Worm (Caenorhabditis elegans) whole organism, midembryonic: Measurements from ENCODE around the gene rom-1.

Experiments used
- T22C8.4 ChIP-seq: fragments of 200-800 bp; sonication (Bioruptor generic); IDR thresholded peaks from 2 replicates; pipeline ENCODE4 v1.3.6; 2022; ENCODE audit warnings: missing genetic modification characterization, missing compliant biosample characterization
- flt-1 ChIP-seq: fragments of 200-800 bp; sonication (Bioruptor generic); IDR thresholded peaks from 2 replicates; pipeline ENCODE4 v1.3.6; 2022; ENCODE audit warnings: missing genetic modification characterization, missing compliant biosample characterization
- klf-2 ChIP-seq: fragments of 200-800 bp; sonication (Bioruptor generic); conservative IDR thresholded peaks from 2 replicates; pipeline ENCODE4 v1.3.6; 2022; ENCODE audit warnings: missing genetic modification reagents, missing genetic modification characterization, missing compliant biosample characterization
- med-1 ChIP-seq: sonication (generic microtip); optimal IDR thresholded peaks from 2 replicates; lab custom pipeline; 2017; ENCODE audit warnings: missing genetic modification characterization, mild to moderate bottlenecking, missing compliant biosample characterization, antibody characterized with exemption, missing genetic modification reagents; ENCODE audit not compliant: insufficient read depth
- ref-1 ChIP-seq: fragments of 200-800 bp; sonication (Bioruptor generic); conservative IDR thresholded peaks from 2 replicates; pipeline ENCODE4 v1.3.6; 2022; ENCODE audit warnings: missing genetic modification reagents, missing genetic modification characterization, missing compliant biosample characterization
- ztf-23 ChIP-seq: fragments of 200-800 bp; sonication (Bioruptor generic); IDR thresholded peaks from 2 replicates; pipeline ENCODE4 v1.3.6; 2022; ENCODE audit warnings: missing genetic modification reagents, missing genetic modification characterization, missing compliant biosample characterization
- ztf-29 ChIP-seq: fragments of 200-800 bp; sonication (Bioruptor generic); IDR thresholded peaks from 2 replicates; pipeline ENCODE4 v1.3.6; 2022; ENCODE audit warnings: missing genetic modification reagents, missing genetic modification characterization, missing compliant biosample characterization

- TF ChIP-seq klf-2 (GFP tag; lab: Robert Waterston, UW) (no peak), med-1 (GFP tag; lab: Kevin White, UChicago) (no peak), ref-1 (GFP tag; lab: Robert Waterston, UW) (no peak), T22C8.4 (GFP tag; lab: Robert Waterston, UW) (no peak), flt-1 (GFP tag; lab: Robert Waterston, UW) (no peak), ztf-23 (GFP tag; lab: Robert Waterston, UW) (no peak), ztf-29 (GFP tag; lab: Robert Waterston, UW) (no peak)
Observed at ce11 chrIII:4956566-4956965, 49.6 kb downstream of the rom-1 start, which contains the start of gene C26E6.1.
